Worm (Caenorhabditis elegans) whole organism, early embryonic: ENCODE results near the gene T13C5.9.

Source experiments
- ama-1 ChIP-seq: fragments of 150-350 bp; optimal IDR thresholded peaks from 2 replicates; lab custom pipeline; 2014
- ceh-36 ChIP-seq: sonication (generic microtip); optimal IDR thresholded peaks from 2 replicates; lab custom pipeline; 2016; ENCODE audit warnings: missing genetic modification characterization, inconsistent platforms, missing compliant biosample characterization
- ets-7 ChIP-seq: sonication (generic microtip); optimal IDR thresholded peaks from 2 replicates; lab custom pipeline; 2016; ENCODE audit warnings: missing genotype, missing genetic modification characterization, missing compliant biosample characterization
- hmbx-1 ChIP-seq: sonication (generic microtip); optimal IDR thresholded peaks from 2 replicates; lab custom pipeline; 2016; ENCODE audit warnings: mild to moderate bottlenecking, missing genetic modification characterization, missing compliant biosample characterization
- hmg-4 ChIP-seq: fragments of 200-800 bp; sonication (Bioruptor generic); optimal IDR thresholded peaks from 2 replicates; lab custom pipeline; 2018; ENCODE audit warnings: mild to moderate bottlenecking, missing genetic modification characterization, missing compliant biosample characterization

ce11 chrX:6150949-6151519, 39.0 kb upstream of the T13C5.9 start:
- no peak for TF ChIP-seq hmbx-1 (tag; lab: Kevin White, UChicago)
- no peak for TF ChIP-seq ama-1
- TF ChIP-seq ceh-36 (tag; lab: Kevin White, UChicago), result no peak
- peak; percentile 43 for TF ChIP-seq hmg-4 (GFP tag; lab: Kevin White, UChicago)
- no peak for TF ChIP-seq ets-7 (tag; lab: Kevin White, UChicago)
